Fruit fly (Drosophila melanogaster) whole organism, wandering third instar larva: ENCODE data around the gene mav.

Source experiments
- CG32264 ChIP-seq: fragments of 200-800 bp; sonication (Bioruptor generic); optimal IDR thresholded peaks from 2 replicates; lab custom pipeline; 2016; ENCODE audit warnings: missing biosample characterization, missing genetic modification characterization
- CG9705 ChIP-seq: fragments of 200-800 bp; sonication (Bioruptor generic); optimal IDR thresholded peaks from 2 replicates; lab custom pipeline; 2018; ENCODE audit warnings: missing biosample characterization, mild to moderate bottlenecking, missing genetic modification characterization
- CrebA ChIP-seq: fragments of 200-800 bp; sonication (Bioruptor generic); optimal IDR thresholded peaks from 2 replicates; lab custom pipeline; 2016; ENCODE audit warnings: missing biosample characterization, mild to moderate bottlenecking, missing genetic modification characterization, borderline replicate concordance
- Dfd ChIP-seq: fragments of >200 bp; optimal IDR thresholded peaks from 2 replicates; lab custom pipeline; 2017; ENCODE audit warnings: missing biosample characterization, missing genetic modification characterization
- Dif ChIP-seq: fragments of 200-275, 200-300 bp; sonication (Bioruptor generic); optimal IDR thresholded peaks from 2 replicates; lab custom pipeline; 2018; ENCODE audit warnings: missing biosample characterization, missing genetic modification characterization; ENCODE audit not compliant: partially characterized antibody
- HLH106 ChIP-seq: fragments of 200-800 bp; optimal IDR thresholded peaks from 3 replicates; lab custom pipeline; 2019; ENCODE audit warnings: missing biosample characterization, mild to moderate bottlenecking, missing genetic modification characterization, moderate library complexity
- Hnf4 ChIP-seq: fragments of 200-800 bp; sonication (Bioruptor generic); optimal IDR thresholded peaks from 2 replicates; lab custom pipeline; 2016; ENCODE audit warnings: missing biosample characterization, mild to moderate bottlenecking, missing genetic modification characterization
- Hr78 ChIP-seq: fragments of >200 bp; optimal IDR thresholded peaks from 2 replicates; lab custom pipeline; 2017; ENCODE audit warnings: missing biosample characterization, missing genetic modification characterization
- Hr83 ChIP-seq: fragments of 200-300 bp; sonication (Bioruptor generic); optimal IDR thresholded peaks from 2 replicates; lab custom pipeline; 2016; ENCODE audit warnings: missing biosample characterization, mild to moderate bottlenecking, missing genetic modification characterization, moderate library complexity; ENCODE audit not compliant: poor library complexity, severe bottlenecking
- Jra ChIP-seq: sonication (Bioruptor generic); optimal IDR thresholded peaks from 2 replicates; lab custom pipeline; 2016; ENCODE audit warnings: missing biosample characterization, missing genetic modification characterization
- Myc ChIP-seq: fragments of >200 bp; optimal IDR thresholded peaks from 2 replicates; lab custom pipeline; 2017
- N ChIP-seq: fragments of >200 bp; optimal IDR thresholded peaks from 2 replicates; lab custom pipeline; 2018; ENCODE audit warnings: missing biosample characterization, missing external identifiers, missing genetic modification characterization
- OdsH ChIP-seq: fragments of 200-800 bp; sonication (Bioruptor generic); optimal IDR thresholded peaks from 2 replicates; lab custom pipeline; 2016; ENCODE audit warnings: missing biosample characterization, mild to moderate bottlenecking, missing genetic modification characterization
- Rel ChIP-seq, 2 experiments: fragments of 200-800 bp; sonication (Bioruptor generic) in 1 of 2; optimal IDR thresholded peaks; 2 replicates in 1 of 2; 3 replicates in 1 of 2; lab custom pipeline; 2016 to 2019; ENCODE audit warnings: mild to moderate bottlenecking in 2 of 2, missing biosample characterization in 2 of 2, missing genetic modification characterization in 2 of 2, moderate library complexity in 1 of 2
- Sp1 ChIP-seq: fragments of 200-800 bp; sonication (Bioruptor generic); optimal IDR thresholded peaks from 3 replicates; lab custom pipeline; 2019; ENCODE audit warnings: missing biosample characterization, mild to moderate bottlenecking, missing genetic modification characterization, moderate library complexity
- Vsx2 ChIP-seq: fragments of 200-300, 225-300 bp; sonication (Bioruptor generic); optimal IDR thresholded peaks from 2 replicates; lab custom pipeline; 2018; ENCODE audit warnings: missing biosample characterization, missing genetic modification characterization; ENCODE audit not compliant: partially characterized antibody
- br ChIP-seq: fragments of 200-800 bp; sonication (Bioruptor generic); optimal IDR thresholded peaks from 2 replicates; lab custom pipeline; 2016; ENCODE audit warnings: missing biosample characterization, missing genetic modification characterization
- brk ChIP-seq: fragments of 200-800 bp; sonication (Bioruptor generic); optimal IDR thresholded peaks from 2 replicates; lab custom pipeline; 2016; ENCODE audit warnings: missing biosample characterization, mild to moderate bottlenecking, missing genetic modification characterization
- dl ChIP-seq, 2 experiments: fragments of 175-275, 200-275 bp in 1 of 2; fragments of 200-275 bp in 1 of 2; sonication (Bioruptor generic); optimal IDR thresholded peaks; lab custom pipeline; 2018; ENCODE audit warnings: mild to moderate bottlenecking in 2 of 2, missing biosample characterization in 2 of 2, missing genetic modification characterization in 2 of 2, moderate library complexity in 2 of 2; ENCODE audit not compliant: partially characterized antibody in 2 of 2, insufficient read depth in 1 of 2
- dmrt93B ChIP-seq: fragments of 200-800 bp; sonication (Bioruptor generic); optimal IDR thresholded peaks from 2 replicates; lab custom pipeline; 2018; ENCODE audit warnings: missing biosample characterization, mild to moderate bottlenecking, missing genetic modification characterization
- dsf ChIP-seq: sonication (Bioruptor generic); optimal IDR thresholded peaks from 2 replicates; lab custom pipeline; 2016; ENCODE audit warnings: missing biosample characterization, missing genetic modification characterization, borderline replicate concordance
- ey ChIP-seq: fragments of 200-800 bp; sonication (Bioruptor generic); optimal IDR thresholded peaks from 2 replicates; lab custom pipeline; 2016; ENCODE audit warnings: missing biosample characterization, missing genetic modification characterization
- foxo ChIP-seq, 2 experiments: fragments of 200-800 bp; sonication (Bioruptor generic); optimal IDR thresholded peaks; 2 replicates in 1 of 2; 3 replicates in 1 of 2; lab custom pipeline; 2016 to 2017; ENCODE audit warnings: missing biosample characterization in 2 of 2, missing genetic modification characterization in 2 of 2
- fru ChIP-seq: fragments of 200-800 bp; sonication (Bioruptor generic); optimal IDR thresholded peaks from 3 replicates; lab custom pipeline; 2016; ENCODE audit warnings: missing biosample characterization, mild to moderate bottlenecking, missing genetic modification characterization
- h ChIP-seq: fragments of 200-800 bp; sonication (Bioruptor generic); optimal IDR thresholded peaks from 3 replicates; lab custom pipeline; 2016; ENCODE audit warnings: missing biosample characterization, mild to moderate bottlenecking, missing genetic modification characterization
- jim ChIP-seq: fragments of 175-275, 200-325 bp; sonication (Bioruptor generic); optimal IDR thresholded peaks from 2 replicates; lab custom pipeline; 2016; ENCODE audit warnings: missing biosample characterization, mild to moderate bottlenecking, missing genetic modification characterization
- lola ChIP-seq: fragments of >200 bp; optimal IDR thresholded peaks from 2 replicates; lab custom pipeline; 2017; ENCODE audit warnings: missing biosample characterization, missing genetic modification characterization
- pan ChIP-seq: fragments of >200 bp; optimal IDR thresholded peaks from 2 replicates; lab custom pipeline; 2017
- psq ChIP-seq: fragments of 200-800 bp; sonication (Bioruptor generic); optimal IDR thresholded peaks from 3 replicates; lab custom pipeline; 2017; ENCODE audit warnings: missing biosample characterization, mild to moderate bottlenecking, missing genetic modification characterization, moderate library complexity
- rgr ChIP-seq: fragments of 200-800 bp; sonication (Bioruptor generic); optimal IDR thresholded peaks from 3 replicates; lab custom pipeline; 2016; ENCODE audit warnings: missing biosample characterization, mild to moderate bottlenecking, missing genetic modification characterization
- sage ChIP-seq: fragments of 200-800 bp; sonication (Bioruptor generic); optimal IDR thresholded peaks from 2 replicates; lab custom pipeline; 2016; ENCODE audit warnings: missing biosample characterization, mild to moderate bottlenecking, missing genetic modification characterization
- sv ChIP-seq: fragments of 200-800 bp; sonication (Bioruptor generic); optimal IDR thresholded peaks from 3 replicates; lab custom pipeline; 2016; ENCODE audit warnings: missing biosample characterization, missing genetic modification characterization
- tai ChIP-seq: sonication (Bioruptor generic); optimal IDR thresholded peaks from 2 replicates; lab custom pipeline; 2016; ENCODE audit warnings: missing biosample characterization, missing genetic modification characterization
- usp ChIP-seq: fragments of >200 bp; optimal IDR thresholded peaks from 2 replicates; lab custom pipeline; 2017; ENCODE audit warnings: missing biosample characterization, missing genetic modification characterization
- woc ChIP-seq: sonication (Bioruptor generic); optimal IDR thresholded peaks from 2 replicates; lab custom pipeline; 2016; ENCODE audit warnings: missing biosample characterization, mild to moderate bottlenecking, missing genetic modification characterization

mav gene

DNA sequence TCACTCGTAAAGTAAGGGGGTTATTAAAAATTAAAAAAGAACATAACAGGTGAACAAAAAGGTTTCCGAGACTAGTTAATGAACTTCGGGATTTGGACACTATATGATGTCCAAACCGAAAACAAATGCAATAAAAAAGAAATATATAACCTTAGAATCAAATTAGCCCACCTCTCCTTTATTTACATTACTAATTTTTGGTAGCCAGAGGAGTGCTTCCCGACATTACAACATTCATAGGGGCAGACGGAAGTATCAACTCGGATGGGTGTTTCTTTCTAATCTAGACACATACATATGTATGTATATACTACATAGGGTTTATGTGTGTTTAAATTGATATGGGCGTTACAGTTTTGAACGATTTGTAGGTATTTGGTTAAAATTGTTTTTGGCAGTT, 36.3 kb upstream of the mav start:
- TF ChIP-seq dsf (GFP tag; lab: Kevin White, UChicago) (no peak), N (no peak), Rel (GFP tag; optimal IDR thresholded peaks at IDR 0.05; lab: Kevin White, UChicago) (no peak), Rel (tag; optimal IDR thresholded peaks at IDR 0.05; lab: Kevin White, UChicago) (no peak)

dm6 chr4:659884-660846, 34.3 kb upstream of the mav start, which contains the start of gene gw:
gw (minus strand) TSS chr4:660608.
- peak; percentile 63 for TF ChIP-seq woc (GFP tag; lab: Kevin White, UChicago)
- TF ChIP-seq rgr (GFP tag; lab: Kevin White, UChicago): peak; percentile 88
- peak; percentile 95 for TF ChIP-seq N
- TF ChIP-seq foxo (GFP tag; optimal IDR thresholded peaks at IDR 0.05; lab: Kevin White, UChicago): peak; percentile 10 to 91
- peak; percentile 87 for TF ChIP-seq fru (GFP tag; lab: Kevin White, UChicago)
- TF ChIP-seq ey (GFP tag; lab: Kevin White, UChicago): peak; percentile 97
- peak; percentile 29 for TF ChIP-seq CG32264
- TF ChIP-seq h: peak; percentile 90
- peak; percentile 88 for TF ChIP-seq Hnf4
- TF ChIP-seq lola: no peak
- TF ChIP-seq Dif (GFP tag; lab: Kevin White, UChicago): no peak
- TF ChIP-seq dl (GFP tag; optimal IDR thresholded peaks at IDR 0.05; lab: Kevin White, UChicago; ENCODE audit: insufficient read depth in 1 of 2, partially characterized antibody in 2 of 2): no peak
- TF ChIP-seq usp (GFP tag; lab: Kevin White, UChicago): no peak
- TF ChIP-seq br (GFP tag; lab: Kevin White, UChicago): peak; percentile 85
- TF ChIP-seq Rel (GFP tag; optimal IDR thresholded peaks at IDR 0.05; lab: Kevin White, UChicago): no peak
- peak; percentile 39 for TF ChIP-seq Rel (tag; optimal IDR thresholded peaks at IDR 0.05; lab: Kevin White, UChicago)
- peak; percentile 88 for TF ChIP-seq OdsH (GFP tag; lab: Kevin White, UChicago)
- TF ChIP-seq dmrt93B (GFP tag; lab: Kevin White, UChicago): peak; percentile 61
- peak; percentile 83 for TF ChIP-seq CG9705 (GFP tag; lab: Kevin White, UChicago)
- TF ChIP-seq Hr78: peak; percentile 70
- TF ChIP-seq jim (GFP tag; lab: Kevin White, UChicago): no peak
- TF ChIP-seq Hr83 (GFP tag; lab: Kevin White, UChicago): peak; percentile 85
- TF ChIP-seq Vsx2 (GFP tag; lab: Kevin White, UChicago): no peak
- no peak for TF ChIP-seq Dfd (GFP tag; lab: Kevin White, UChicago)
- TF ChIP-seq dsf (GFP tag; lab: Kevin White, UChicago): peak; percentile 74
- peak; percentile 83 for TF ChIP-seq tai
- peak; percentile 86 for TF ChIP-seq Jra (GFP tag; lab: Kevin White, UChicago)
- TF ChIP-seq CrebA (GFP tag; lab: Kevin White, UChicago): no peak
- TF ChIP-seq sv: peak; percentile 64
- TF ChIP-seq Sp1 (GFP tag; lab: Kevin White, UChicago): peak; percentile 80
- peak; percentile 17 for TF ChIP-seq Myc (lab: Kevin White, UChicago)
- TF ChIP-seq psq (GFP tag; lab: Kevin White, UChicago): peak; percentile 81
- peak; percentile 86 for TF ChIP-seq HLH106 (tag; lab: Kevin White, UChicago)
- peak; percentile 45 for TF ChIP-seq brk
- peak; percentile 75 for TF ChIP-seq sage (GFP tag; lab: Kevin White, UChicago)

dm6 chr4:659058-659588, 33.3 kb upstream of the mav start:
- TF ChIP-seq h (peak; percentile 7), dmrt93B (GFP tag; lab: Kevin White, UChicago) (no peak), brk (no peak), Myc (lab: Kevin White, UChicago) (no peak), sage (GFP tag; lab: Kevin White, UChicago) (peak; percentile 20), dsf (GFP tag; lab: Kevin White, UChicago) (no peak), lola (no peak), pan (lab: Kevin White, UChicago) (no peak), CG32264 (no peak), CrebA (GFP tag; lab: Kevin White, UChicago) (no peak), N (no peak)
- TF ChIP-seq, all 38 proteins: peak for 2
